Worm (Caenorhabditis elegans) whole organism, young adult: ENCODE results near the gene C16C10.4.

Experiments
- F37B4.10 ChIP-seq: fragments of 200-800 bp; sonication (Bioruptor generic); IDR thresholded peaks from 2 replicates; pipeline ENCODE4 v1.3.6; 2022; ENCODE audit warnings: missing genetic modification characterization, missing compliant biosample characterization
- F49E8.2 ChIP-seq: sonication (generic microtip); optimal IDR thresholded peaks from 3 replicates; lab custom pipeline; 2017; ENCODE audit warnings: missing genetic modification characterization, mild to moderate bottlenecking, missing compliant biosample characterization, antibody characterized with exemption, moderate library complexity; ENCODE audit not compliant: insufficient read depth
- Y53F4B.3 ChIP-seq: fragments of 200-800 bp; sonication (Bioruptor generic); IDR thresholded peaks from 2 replicates; pipeline ENCODE4 v1.3.6; 2022; ENCODE audit warnings: missing genetic modification reagents, missing genetic modification characterization, missing compliant biosample characterization
- akir-1 ChIP-seq: fragments of 200-800 bp; sonication (Bioruptor generic); optimal IDR thresholded peaks from 2 replicates; lab custom pipeline; 2018; ENCODE audit warnings: mild to moderate bottlenecking, missing genetic modification characterization, moderate library complexity, missing compliant biosample characterization
- ama-1 ChIP-seq, 3 experiments: fragments of 150-350 bp in 1 of 3; sonication (generic microtip) in 2 of 3; optimal IDR thresholded peaks; 2 replicates each; lab custom pipeline; 2014 to 2018; ENCODE audit warnings: missing biosample characterization in 2 of 3, missing genetic modification characterization in 2 of 3, missing genetic modification reagents in 2 of 3
- cebp-2 ChIP-seq: fragments of 200-800 bp; sonication (Bioruptor generic); IDR thresholded peaks from 2 replicates; pipeline ENCODE4 v1.3.6; 2022; ENCODE audit warnings: missing genetic modification characterization, missing compliant biosample characterization
- ceh-79 ChIP-seq: sonication (generic microtip); optimal IDR thresholded peaks from 2 replicates; lab custom pipeline; 2017; ENCODE audit warnings: mild to moderate bottlenecking, missing genetic modification characterization, missing compliant biosample characterization
- die-1 ChIP-seq: sonication (generic microtip); optimal IDR thresholded peaks from 2 replicates; lab custom pipeline; 2016; ENCODE audit warnings: missing genotype, mild to moderate bottlenecking, missing genetic modification characterization, missing compliant biosample characterization
- ekl-4 ChIP-seq: fragments of 200-800 bp; sonication (Bioruptor generic); IDR thresholded peaks from 2 replicates; pipeline ENCODE4 v1.3.6; 2022; ENCODE audit warnings: missing genetic modification reagents, missing genetic modification characterization, missing compliant biosample characterization
- unc-62 ChIP-seq: fragments of 150-350 bp; optimal IDR thresholded peaks from 2 replicates; lab custom pipeline; 2014; ENCODE audit warnings: missing biosample characterization, missing genetic modification reagents, missing genetic modification characterization

ce11 chrIII:4131814-4132555 lies 39.2 kb upstream of the C16C10.4 start:
- TF ChIP-seq unc-62 (GFP tag; lab: Kevin White, UChicago) (no peak), Y53F4B.3 (GFP tag; lab: Robert Waterston, UW) (no peak), die-1 (tag; lab: Kevin White, UChicago) (no peak), ama-1 (optimal IDR thresholded peaks at IDR 0.05; lab: Kevin White, UChicago) (no peak), ama-1 (GFP tag; optimal IDR thresholded peaks at IDR 0.05; lab: Kevin White, UChicago) (no peak), ekl-4 (GFP tag; lab: Robert Waterston, UW) (no peak), F37B4.10 (GFP tag; lab: Robert Waterston, UW) (no peak), cebp-2 (GFP tag; lab: Robert Waterston, UW) (no peak), ceh-79 (no peak), akir-1 (GFP tag; lab: Kevin White, UChicago) (no peak), F49E8.2 (tag; lab: Kevin White, UChicago) (no peak)
